Worm (Caenorhabditis elegans): ENCODE measurements around the gene coh-3.

ce11 chrV:14506713-14507675 lies 49.8 kb downstream of the coh-3 start:
- TF ChIP-seq ztf-23 (GFP tag; IDR thresholded peaks at IDR 0.05) (no peak), flt-1 (GFP tag; IDR thresholded peaks at IDR 0.05) (no peak), ztf-29 (GFP tag; IDR thresholded peaks at IDR 0.05) (peak; percentile 13; the same call in 1 of the 2 replicates), cog-1 (tag; optimal IDR thresholded peaks at IDR 0.05) (no peak), tab-1 (GFP tag; IDR thresholded peaks at IDR 0.05) (no peak), klf-2 (GFP tag; conservative IDR thresholded peaks at IDR 0.05) (no peak), ref-1 (GFP tag; conservative IDR thresholded peaks at IDR 0.05) (no peak), T22C8.4 (GFP tag; IDR thresholded peaks at IDR 0.05) (no peak)
